Fruit fly (Drosophila melanogaster) whole organism, embryonic: Measurements from ENCODE around the gene ABCB7.

ENCODE experiments used
- Abd-B ChIP-seq: fragments of 200-800 bp; sonication (Bioruptor generic); optimal IDR thresholded peaks from 2 replicates; lab custom pipeline; 2018; ENCODE audit warnings: missing biosample characterization, mild to moderate bottlenecking, missing genetic modification characterization, moderate library complexity
- Antp ChIP-seq: fragments of 200-800 bp; sonication (Bioruptor generic); optimal IDR thresholded peaks from 3 replicates; lab custom pipeline; 2016; ENCODE audit warnings: missing biosample characterization, missing genetic modification characterization
- Awh ChIP-seq: fragments of 200-800 bp; sonication (Bioruptor generic); IDR thresholded peaks from 2 replicates; pipeline ENCODE4, ENCODE4 v1.3.6; 2022; ENCODE audit warnings: missing biosample characterization, missing genetic modification characterization
- Bgb ChIP-seq: fragments of 200-800 bp; sonication (Bioruptor generic); IDR thresholded peaks from 2 replicates; pipeline ENCODE4 v1.3.6; 2022; ENCODE audit warnings: missing biosample characterization, missing genetic modification characterization; ENCODE audit not compliant: partially characterized antibody
- CG10147 ChIP-seq: fragments of 200-800 bp; sonication (Bioruptor generic); optimal IDR thresholded peaks from 2 replicates; lab custom pipeline; 2019; ENCODE audit warnings: missing biosample characterization, mild to moderate bottlenecking, missing genetic modification characterization, moderate library complexity
- CG10979 ChIP-seq: fragments of 200-800 bp; sonication (Bioruptor generic); optimal IDR thresholded peaks from 2 replicates; lab custom pipeline; 2018; ENCODE audit warnings: missing biosample characterization, mild to moderate bottlenecking, missing genetic modification characterization, moderate library complexity
- CG13894 ChIP-seq: fragments of 200-800 bp; sonication (Bioruptor generic); optimal IDR thresholded peaks from 3 replicates; lab custom pipeline; 2018; ENCODE audit warnings: missing biosample characterization, mild to moderate bottlenecking, missing genetic modification characterization, moderate library complexity
- CG14965 ChIP-seq: fragments of 200-800 bp; sonication (Bioruptor generic); optimal IDR thresholded peaks from 2 replicates; lab custom pipeline; 2016; ENCODE audit warnings: missing biosample characterization, missing genetic modification characterization, borderline replicate concordance
- CG17912 ChIP-seq: fragments of 200-800 bp; sonication (Bioruptor generic); optimal IDR thresholded peaks from 2 replicates; lab custom pipeline; 2018; ENCODE audit warnings: missing biosample characterization, mild to moderate bottlenecking, missing genetic modification characterization
- CG3065 ChIP-seq: fragments of 200-800 bp; sonication (Bioruptor generic); optimal IDR thresholded peaks from 2 replicates; lab custom pipeline; 2016; ENCODE audit warnings: missing biosample characterization, missing genetic modification characterization
- CG31224 ChIP-seq: fragments of 200-800 bp; sonication (Bioruptor generic); IDR thresholded peaks from 2 replicates; pipeline ENCODE4 v1.3.6; 2022; ENCODE audit warnings: missing biosample characterization, missing genetic modification characterization
- CG32532 ChIP-seq: fragments of 200-800 bp; sonication (Bioruptor generic); IDR thresholded peaks from 2 replicates; pipeline ENCODE4 v1.3.6; 2022; ENCODE audit warnings: missing biosample characterization, missing genetic modification characterization
- CG34422 ChIP-seq: fragments of 200-800 bp; sonication (Bioruptor generic); IDR thresholded peaks from 3 replicates; pipeline ENCODE4 v1.3.6; 2022; ENCODE audit warnings: missing biosample characterization, missing genetic modification characterization
- CG4328 ChIP-seq: fragments of 200-800 bp; sonication (Bioruptor generic); optimal IDR thresholded peaks from 3 replicates; lab custom pipeline; 2017; ENCODE audit warnings: missing biosample characterization, missing genetic modification reagents, missing genetic modification characterization
- CG6791 ChIP-seq: fragments of 200-800 bp; sonication (Bioruptor generic); IDR thresholded peaks from 3 replicates; pipeline ENCODE4 v1.3.6; 2022; ENCODE audit warnings: missing biosample characterization, missing genetic modification characterization; ENCODE audit not compliant: partially characterized antibody
- CG8089 ChIP-seq: fragments of 200-800 bp; sonication (Bioruptor generic); optimal IDR thresholded peaks from 3 replicates; lab custom pipeline; 2016; ENCODE audit warnings: missing biosample characterization, missing genetic modification characterization
- CG9797 ChIP-seq: fragments of 200-800 bp; sonication (Bioruptor generic); optimal IDR thresholded peaks from 3 replicates; lab custom pipeline; 2018; ENCODE audit warnings: missing biosample characterization, mild to moderate bottlenecking, missing genetic modification characterization
- CTCF ChIP-seq: fragments of 200-800 bp; sonication (Bioruptor generic); optimal IDR thresholded peaks from 2 replicates; lab custom pipeline; 2017; ENCODE audit warnings: missing biosample characterization, mild to moderate bottlenecking, missing genetic modification characterization, moderate library complexity
- Dip3 ChIP-seq: fragments of 200-800 bp; sonication (Bioruptor generic); optimal IDR thresholded peaks from 3 replicates; lab custom pipeline; 2016; ENCODE audit warnings: missing biosample characterization, missing genetic modification characterization
- Dp ChIP-seq: fragments of 200-800 bp; sonication (Bioruptor generic); optimal IDR thresholded peaks from 2 replicates; lab custom pipeline; 2018; ENCODE audit warnings: missing biosample characterization, mild to moderate bottlenecking, missing genetic modification characterization, moderate library complexity
- Elba2 ChIP-seq: fragments of 200-800 bp; sonication (Bioruptor generic); optimal IDR thresholded peaks from 3 replicates; lab custom pipeline; 2016; ENCODE audit warnings: missing biosample characterization, missing genetic modification characterization
- Ets97D ChIP-seq: fragments of 200-800 bp; sonication (Bioruptor generic); optimal IDR thresholded peaks from 3 replicates; lab custom pipeline; 2016; ENCODE audit warnings: missing biosample characterization, missing genetic modification characterization
- Hand ChIP-seq: fragments of 200-800 bp; sonication (Bioruptor generic); optimal IDR thresholded peaks from 2 replicates; lab custom pipeline; 2017; ENCODE audit warnings: mild to moderate bottlenecking, missing biosample characterization, missing genetic modification reagents, missing genetic modification characterization
- HmgZ ChIP-seq: fragments of 200-800 bp; sonication (Bioruptor generic); optimal IDR thresholded peaks from 2 replicates; lab custom pipeline; 2018; ENCODE audit warnings: missing biosample characterization, mild to moderate bottlenecking, missing genetic modification characterization
- Lhr ChIP-seq: fragments of 200-800 bp; sonication (Bioruptor generic); optimal IDR thresholded peaks from 3 replicates; lab custom pipeline; 2017; ENCODE audit warnings: mild to moderate bottlenecking, missing biosample characterization, missing genetic modification reagents, missing genetic modification characterization
- Mad ChIP-seq: fragments of 200-800 bp; sonication (Bioruptor generic); optimal IDR thresholded peaks from 2 replicates; lab custom pipeline; 2016; ENCODE audit warnings: missing biosample characterization, missing genetic modification characterization
- Max ChIP-seq: fragments of 200-800 bp; sonication (Bioruptor generic); optimal IDR thresholded peaks from 2 replicates; lab custom pipeline; 2016; ENCODE audit warnings: missing biosample characterization, mild to moderate bottlenecking, missing genetic modification characterization
- NC2β ChIP-seq: fragments of 200-800 bp; sonication (Bioruptor generic); optimal IDR thresholded peaks from 2 replicates; lab custom pipeline; 2016; ENCODE audit warnings: missing biosample characterization, missing genetic modification characterization
- Pdp1 ChIP-seq, 2 experiments: fragments of 200-800 bp; sonication (Bioruptor generic); optimal IDR thresholded peaks; 3 replicates each; lab custom pipeline; 2016; ENCODE audit warnings: missing biosample characterization in 2 of 2, missing genetic modification characterization in 2 of 2, mild to moderate bottlenecking in 1 of 2, moderate library complexity in 1 of 2
- Ptx1 ChIP-seq: fragments of 200-800 bp; sonication (Bioruptor generic); IDR thresholded peaks from 2 replicates; pipeline ENCODE4 v1.3.6; 2022; ENCODE audit warnings: missing biosample characterization, missing genetic modification characterization
- Scr ChIP-seq: fragments of 200-800 bp; sonication (Bioruptor generic); IDR thresholded peaks from 2 replicates; pipeline ENCODE4 v1.3.6; 2022; ENCODE audit warnings: missing biosample characterization, missing genetic modification characterization; ENCODE audit not compliant: partially characterized antibody
- Sin3A ChIP-seq: fragments of >200 bp; optimal IDR thresholded peaks from 2 replicates; lab custom pipeline; 2018
- abd-A ChIP-seq: fragments of 200-800 bp; sonication (Bioruptor generic); optimal IDR thresholded peaks from 3 replicates; lab custom pipeline; 2019; ENCODE audit warnings: missing biosample characterization, mild to moderate bottlenecking, missing genetic modification characterization, moderate library complexity
- bigmax ChIP-seq: fragments of 200-800 bp; sonication (Bioruptor generic); optimal IDR thresholded peaks from 2 replicates; lab custom pipeline; 2018; ENCODE audit warnings: missing biosample characterization, mild to moderate bottlenecking, missing genetic modification characterization
- chinmo ChIP-seq: fragments of 200-800 bp; sonication (Bioruptor generic); IDR thresholded peaks from 4 replicates; pipeline ENCODE4 v1.3.6; 2022; ENCODE audit warnings: missing biosample characterization, missing genetic modification characterization; ENCODE audit not compliant: partially characterized antibody
- ci ChIP-seq: fragments of 200-800 bp; sonication (Bioruptor generic); IDR thresholded peaks from 3 replicates; pipeline ENCODE4 v1.3.6; 2022; ENCODE audit warnings: missing biosample characterization, missing genetic modification characterization
- dpn ChIP-seq, 2 experiments: fragments of 200-800 bp; sonication (Bioruptor generic); optimal IDR thresholded peaks; 3 replicates each; lab custom pipeline; 2016; ENCODE audit warnings: missing biosample characterization in 2 of 2, missing genetic modification characterization in 2 of 2
- ewg ChIP-seq: fragments of 200-800 bp; sonication (Bioruptor generic); optimal IDR thresholded peaks from 3 replicates; lab custom pipeline; 2017; ENCODE audit warnings: mild to moderate bottlenecking, missing biosample characterization, missing genetic modification reagents, missing genetic modification characterization
- fd64A ChIP-seq: fragments of 200-800 bp; sonication (Bioruptor generic); optimal IDR thresholded peaks from 3 replicates; lab custom pipeline; 2018; ENCODE audit warnings: missing biosample characterization, mild to moderate bottlenecking, missing genetic modification characterization
- grau ChIP-seq: fragments of 200-800 bp; optimal IDR thresholded peaks from 3 replicates; lab custom pipeline; 2019; ENCODE audit warnings: missing biosample characterization, mild to moderate bottlenecking, missing genetic modification characterization, moderate library complexity
- mam ChIP-seq: fragments of 200-800 bp; sonication (Bioruptor generic); optimal IDR thresholded peaks from 3 replicates; lab custom pipeline; 2016; ENCODE audit warnings: missing biosample characterization, missing genetic modification characterization
- nerfin-1 ChIP-seq: fragments of 200-800 bp; sonication (Bioruptor generic); optimal IDR thresholded peaks from 3 replicates; lab custom pipeline; 2019; ENCODE audit warnings: missing biosample characterization, mild to moderate bottlenecking, missing genetic modification characterization, moderate library complexity
- phol ChIP-seq: fragments of 200-800 bp; sonication (Bioruptor generic); optimal IDR thresholded peaks from 3 replicates; lab custom pipeline; 2018; ENCODE audit warnings: missing biosample characterization, mild to moderate bottlenecking, missing genetic modification characterization, moderate library complexity
- pzg ChIP-seq: fragments of 200-800 bp; sonication (Bioruptor generic); optimal IDR thresholded peaks from 3 replicates; lab custom pipeline; 2018; ENCODE audit warnings: missing biosample characterization, mild to moderate bottlenecking, missing genetic modification characterization, moderate library complexity
- ranshi ChIP-seq: fragments of 200-800 bp; sonication (Bioruptor generic); IDR thresholded peaks from 2 replicates; pipeline ENCODE4 v1.3.6; 2022; ENCODE audit warnings: missing biosample characterization, missing genetic modification characterization
- row ChIP-seq: fragments of 200-800 bp; sonication (Bioruptor generic); IDR thresholded peaks from 3 replicates; pipeline ENCODE4 v1.3.6; 2022; ENCODE audit warnings: missing biosample characterization, missing genetic modification characterization
- scrt ChIP-seq: fragments of 200-800 bp; sonication (Bioruptor generic); optimal IDR thresholded peaks from 2 replicates; lab custom pipeline; 2018; ENCODE audit warnings: missing biosample characterization, mild to moderate bottlenecking, missing genetic modification characterization, moderate library complexity
- sens ChIP-seq: fragments of 200-800 bp; sonication (Bioruptor generic); peaks from one replicate; lab custom pipeline; 2016; ENCODE audit warnings: missing biosample characterization, missing genetic modification characterization
- seq ChIP-seq: fragments of 200-800 bp; sonication (Bioruptor generic); IDR thresholded peaks from 2 replicates; pipeline ENCODE4 v1.3.6; 2022; ENCODE audit warnings: missing biosample characterization, missing genetic modification characterization
- trem ChIP-seq: fragments of 200-800 bp; optimal IDR thresholded peaks from 3 replicates; lab custom pipeline; 2019; ENCODE audit warnings: missing biosample characterization, mild to moderate bottlenecking, missing genetic modification characterization, moderate library complexity
- zen2 ChIP-seq: fragments of 200-800 bp; sonication (Bioruptor generic); IDR thresholded peaks from 3 replicates; pipeline ENCODE4 v1.3.6; 2022; ENCODE audit warnings: missing biosample characterization, missing genetic modification characterization; ENCODE audit not compliant: partially characterized antibody

Gene ABCB7

DNA sequence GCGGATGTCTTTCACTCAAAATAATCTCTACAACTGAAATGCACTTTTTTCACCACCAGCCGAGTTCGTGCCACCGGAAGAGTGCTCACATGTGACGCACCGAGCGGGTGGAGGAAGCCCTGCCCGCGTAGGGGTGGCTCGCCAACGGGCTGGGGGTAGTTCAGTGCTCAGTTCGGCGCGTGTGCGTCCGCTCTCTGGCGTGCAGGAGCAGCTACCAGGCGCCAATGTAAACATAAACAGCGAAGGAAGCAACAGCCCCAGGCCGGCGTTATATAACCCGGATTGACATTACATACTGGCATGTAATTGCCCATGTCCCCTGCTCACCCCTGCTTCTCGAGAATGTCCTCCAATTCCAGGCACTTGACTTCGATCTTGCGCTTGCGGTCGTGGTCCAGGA, 46.0 kb downstream of the ABCB7 start:
- TF ChIP-seq CG3065 (GFP tag; lab: Kevin White, UChicago) (no peak), CG13894 (tag; lab: Kevin White, UChicago) (no peak), Hand (peak; percentile 5), CG14965 (GFP tag; lab: Kevin White, UChicago) (no peak), CG31224 (GFP tag; lab: Robert Waterston, UW) (peak; percentile 99), abd-A (tag; lab: Kevin White, UChicago) (peak; percentile 27), ewg (GFP tag; lab: Kevin White, UChicago) (peak; percentile 84), Dip3 (GFP tag; lab: Kevin White, UChicago) (no peak), scrt (GFP tag; lab: Kevin White, UChicago) (peak; percentile 96), Awh (0 out of 2 replicates have a peak, but pooled peaks have one; percentile 10), Scr (no peak), chinmo (GFP tag; lab: Robert Waterston, UW) (0 out of 4 replicates have a peak, but pooled peaks have one; percentile 53), Pdp1 (GFP tag; optimal IDR thresholded peaks at IDR 0.05; lab: Kevin White, UChicago) (peak in 1 of 2 experiments; percentile 92), Bgb (GFP tag; lab: Robert Waterston, UW) (0 out of 2 replicates have a peak, but pooled peaks have one; percentile 11), CG6791 (GFP tag; lab: Robert Waterston, UW) (0 out of 3 replicates have a peak, but pooled peaks have one; percentile 28), ci (0 out of 3 replicates have a peak, but pooled peaks have one; percentile 13), Antp (no peak), zen2 (GFP tag; lab: Robert Waterston, UW) (peak; percentile 52; the same call in 2 of the 3 replicates), Abd-B (GFP tag; lab: Kevin White, UChicago) (no peak), dpn (GFP tag; optimal IDR thresholded peaks at IDR 0.05; lab: Kevin White, UChicago) (no peak), seq (peak; percentile 86), CG34422 (GFP tag; lab: Robert Waterston, UW) (peak; percentile 26; the same call in 1 of the 3 replicates), nerfin-1 (tag; lab: Kevin White, UChicago) (peak; percentile 21)

DNA sequence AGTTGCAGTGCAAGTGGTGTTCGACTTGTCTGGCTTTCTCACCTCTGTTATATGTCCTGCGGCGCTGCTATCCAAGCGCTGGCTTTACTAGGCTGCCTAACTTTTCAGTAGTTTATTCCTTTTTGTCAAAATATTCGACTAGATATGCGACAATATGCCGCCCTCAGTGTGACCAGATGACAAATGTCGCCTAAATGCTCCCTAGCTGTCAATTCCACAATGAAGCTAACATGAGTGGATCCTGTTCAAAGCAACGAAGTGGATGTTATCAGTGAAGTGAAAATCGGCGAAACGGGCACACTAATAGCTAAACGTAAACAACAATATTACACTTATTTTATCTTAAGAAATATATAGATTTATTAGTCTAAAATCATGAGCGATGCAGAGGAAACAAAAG, 46.7 kb downstream of the ABCB7 start, which contains the start of the genes Srrm234 and CG7974:
Gene Srrm234 (minus strand): TSS at position 189 of the 400 bp plus-strand sequence.
Gene CG7974 (plus strand): TSS at position 263 of the 400 bp plus-strand sequence.
- TF ChIP-seq Ets97D (GFP tag; lab: Kevin White, UChicago) (peak; percentile 58), grau (tag; lab: Kevin White, UChicago) (peak; percentile 4), CG10147 (GFP tag; lab: Kevin White, UChicago) (peak; percentile 25), Elba2 (GFP tag; lab: Kevin White, UChicago) (peak; percentile 94), NC2β (GFP tag; lab: Kevin White, UChicago) (peak; percentile 14), phol (tag; lab: Kevin White, UChicago) (peak; percentile 53), bigmax (GFP tag; lab: Kevin White, UChicago) (peak; percentile 46), row (GFP tag; lab: Robert Waterston, UW) (peak; percentile 29; the same call in 1 of the 3 replicates), CG9797 (GFP tag; lab: Kevin White, UChicago) (peak; percentile 93), trem (tag; lab: Kevin White, UChicago) (peak; percentile 55), Dp (peak; percentile 43), CTCF (GFP tag; lab: Kevin White, UChicago) (no peak), ranshi (GFP tag; lab: Robert Waterston, UW) (no peak), Max (GFP tag; lab: Kevin White, UChicago) (peak; percentile 3), Ptx1 (no peak), CG17912 (peak; percentile 2), Sin3A (peak; percentile 50), mam (GFP tag; lab: Kevin White, UChicago) (no peak), Mad (no peak), sens (GFP tag; lab: Kevin White, UChicago) (peak; percentile 54), pzg (peak; percentile 85), Lhr (GFP tag; lab: Kevin White, UChicago) (peak; percentile 5), CG10979 (tag; lab: Kevin White, UChicago) (peak; percentile 6), CG8089 (GFP tag; lab: Kevin White, UChicago) (no peak), fd64A (GFP tag; lab: Kevin White, UChicago) (no peak), CG32532 (GFP tag; lab: Robert Waterston, UW) (no peak), HmgZ (tag; lab: Kevin White, UChicago) (peak; percentile 20), CG4328 (no peak)
